Worm (Caenorhabditis elegans) whole organism, L1 larva: Measurements from ENCODE around the gene srx-5.

Experiments
- C04F5.9 ChIP-seq: sonication (generic microtip); optimal IDR thresholded peaks from 2 replicates; lab custom pipeline; 2016; ENCODE audit warnings: missing genetic modification characterization, missing compliant biosample characterization
- C16A3.4 ChIP-seq: fragments of 150-350 bp; optimal IDR thresholded peaks from 2 replicates; lab custom pipeline; 2014; ENCODE audit warnings: missing biosample characterization, missing genetic modification characterization
- aha-1 ChIP-seq: fragments of 150-350 bp; optimal IDR thresholded peaks from 2 replicates; lab custom pipeline; 2014; ENCODE audit warnings: missing biosample characterization, missing genetic modification characterization
- aly-2 ChIP-seq: fragments of 150-350 bp; optimal IDR thresholded peaks from 2 replicates; lab custom pipeline; 2014; ENCODE audit warnings: missing biosample characterization, missing genetic modification characterization
- ama-1 ChIP-seq: fragments of 150-350 bp; optimal IDR thresholded peaks from 2 replicates; lab custom pipeline; 2014
- blmp-1 ChIP-seq: fragments of 150-350 bp; optimal IDR thresholded peaks from 2 replicates; lab custom pipeline; 2014; ENCODE audit warnings: missing biosample characterization, missing genetic modification characterization
- ceh-63 ChIP-seq: fragments of 200-800 bp; sonication (Bioruptor generic); optimal IDR thresholded peaks from 2 replicates; lab custom pipeline; 2018; ENCODE audit warnings: mild to moderate bottlenecking, missing genetic modification characterization, missing compliant biosample characterization
- ceh-88 ChIP-seq: fragments of 200-800 bp; sonication (Bioruptor generic); IDR thresholded peaks from 2 replicates; pipeline ENCODE4 v1.3.6; 2022; ENCODE audit warnings: missing genetic modification characterization, missing compliant biosample characterization
- dpl-1 ChIP-seq, 3 experiments: fragments of 150-350 bp in 2 of 3; sonication (generic microtip) in 1 of 3; optimal IDR thresholded peaks; 2 replicates each; lab custom pipeline; 2014 to 2017; ENCODE audit warnings: missing biosample characterization in 3 of 3, missing genetic modification characterization in 3 of 3, missing genetic modification reagents in 3 of 3
- efl-1 ChIP-seq, 4 experiments: fragments of 150-350 bp; optimal IDR thresholded peaks in 3 of 4; peaks in 1 of 4; 1 replicate in 1 of 4; 2 replicates in 3 of 4; lab custom pipeline; 2014; ENCODE audit warnings: missing biosample characterization in 2 of 4, missing genetic modification characterization in 2 of 4, missing genetic modification reagents in 2 of 4
- egl-13 ChIP-seq: sonication (generic microtip); optimal IDR thresholded peaks from 2 replicates; lab custom pipeline; 2016; ENCODE audit warnings: missing genotype, missing genetic modification reagents, missing genetic modification characterization, missing compliant biosample characterization
- elt-2 ChIP-seq: sonication (generic microtip); optimal IDR thresholded peaks from 2 replicates; lab custom pipeline; 2016; ENCODE audit warnings: missing genetic modification characterization, mild to moderate bottlenecking, inconsistent platforms, missing compliant biosample characterization, missing genetic modification reagents
- elt-3 ChIP-seq, 6 experiments: fragments of 150-350 bp in 1 of 6; sonication (generic microtip); optimal IDR thresholded peaks; 2 replicates each; lab custom pipeline; 2017 to 2018; ENCODE audit warnings: missing biosample characterization in 6 of 6, missing genetic modification characterization in 6 of 6, inconsistent platforms in 1 of 6
- fos-1 ChIP-seq: fragments of 150-350 bp; optimal IDR thresholded peaks from 2 replicates; lab custom pipeline; 2014; ENCODE audit warnings: missing biosample characterization, missing genetic modification characterization
- grh-1 ChIP-seq: fragments of 200-800 bp; sonication (Bioruptor generic); IDR thresholded peaks from 2 replicates; pipeline ENCODE4 v1.3.6; 2022; ENCODE audit warnings: missing genetic modification reagents, missing genetic modification characterization, missing compliant biosample characterization
- hlh-17 ChIP-seq: fragments of 200-800 bp; sonication (Bioruptor generic); optimal IDR thresholded peaks from 2 replicates; lab custom pipeline; 2018; ENCODE audit warnings: missing genetic modification characterization, mild to moderate bottlenecking, missing compliant biosample characterization, moderate library complexity, borderline replicate concordance
- hlh-4 ChIP-seq: sonication (generic microtip); optimal IDR thresholded peaks from 2 replicates; lab custom pipeline; 2016; ENCODE audit warnings: mild to moderate bottlenecking, missing genetic modification characterization, missing compliant biosample characterization
- irx-1 ChIP-seq: sonication (generic microtip); optimal IDR thresholded peaks from 2 replicates; lab custom pipeline; 2016; ENCODE audit warnings: missing genetic modification characterization, missing compliant biosample characterization
- jun-1 ChIP-seq: fragments of 150-350 bp; optimal IDR thresholded peaks from 2 replicates; lab custom pipeline; 2014; ENCODE audit warnings: missing biosample characterization, missing genetic modification reagents, missing genetic modification characterization
- lin-13 ChIP-seq: fragments of 150-350 bp; optimal IDR thresholded peaks from 2 replicates; lab custom pipeline; 2014; ENCODE audit warnings: missing biosample characterization, missing genetic modification reagents, missing genetic modification characterization
- lin-35 ChIP-seq, 2 experiments: fragments of 150-350 bp; optimal IDR thresholded peaks; 2 replicates each; lab custom pipeline; 2014; ENCODE audit warnings: missing biosample characterization in 2 of 2, missing genetic modification characterization in 2 of 2, missing genetic modification reagents in 2 of 2
- lir-3 ChIP-seq: sonication (generic microtip); optimal IDR thresholded peaks from 2 replicates; lab custom pipeline; 2016; ENCODE audit warnings: mild to moderate bottlenecking, missing genetic modification characterization, moderate library complexity, missing compliant biosample characterization; ENCODE audit not compliant: poor library complexity
- lsy-2 ChIP-seq, 2 experiments: fragments of 150-350 bp; optimal IDR thresholded peaks; 2 replicates each; lab custom pipeline; 2014; ENCODE audit warnings: missing biosample characterization in 2 of 2, missing genetic modification characterization in 2 of 2
- mdl-1 ChIP-seq, 2 experiments: fragments of 150-350 bp; optimal IDR thresholded peaks; 2 replicates each; lab custom pipeline; 2014 to 2017; ENCODE audit warnings: missing biosample characterization in 2 of 2, missing genetic modification characterization in 2 of 2, inconsistent platforms in 1 of 2
- mep-1 ChIP-seq: fragments of 150-350 bp; optimal IDR thresholded peaks from 2 replicates; lab custom pipeline; 2014; ENCODE audit warnings: missing biosample characterization, missing genetic modification characterization
- nhr-19 ChIP-seq: fragments of 200-800 bp; sonication (Bioruptor generic); conservative IDR thresholded peaks from 2 replicates; pipeline ENCODE4 v1.3.6; 2022; ENCODE audit warnings: missing genetic modification characterization, missing compliant biosample characterization
- nhr-237 ChIP-seq: fragments of 150-350 bp; optimal IDR thresholded peaks from 2 replicates; lab custom pipeline; 2014; ENCODE audit warnings: missing biosample characterization, missing genetic modification characterization
- nhr-28 ChIP-seq: fragments of 150-350 bp; optimal IDR thresholded peaks from 2 replicates; lab custom pipeline; 2014; ENCODE audit warnings: missing biosample characterization, missing genetic modification characterization
- nhr-47 ChIP-seq: sonication (generic microtip); optimal IDR thresholded peaks from 2 replicates; lab custom pipeline; 2016; ENCODE audit warnings: mild to moderate bottlenecking, missing genetic modification characterization, moderate library complexity, missing compliant biosample characterization
- nhr-71 ChIP-seq: sonication (generic microtip); optimal IDR thresholded peaks from 2 replicates; lab custom pipeline; 2016; ENCODE audit warnings: mild to moderate bottlenecking, missing genetic modification characterization, moderate library complexity, missing compliant biosample characterization
- nhr-77 ChIP-seq: fragments of 150-350 bp; optimal IDR thresholded peaks from 2 replicates; lab custom pipeline; 2014; ENCODE audit warnings: missing biosample characterization, missing genetic modification characterization
- nhr-85 ChIP-seq: sonication (generic microtip); peaks from one replicate; lab custom pipeline; 2016; ENCODE audit warnings: missing genetic modification characterization, inconsistent platforms, missing compliant biosample characterization
- nhr-90 ChIP-seq: sonication (generic microtip); optimal IDR thresholded peaks from 2 replicates; lab custom pipeline; 2016; ENCODE audit warnings: mild to moderate bottlenecking, missing genetic modification characterization, missing compliant biosample characterization; ENCODE audit not compliant: poor library complexity
- pag-3 ChIP-seq: sonication (generic microtip); optimal IDR thresholded peaks from 2 replicates; lab custom pipeline; 2017; ENCODE audit warnings: missing genetic modification characterization, mild to moderate bottlenecking, missing compliant biosample characterization, antibody characterized with exemption, borderline replicate concordance; ENCODE audit not compliant: insufficient read depth
- rnt-1 ChIP-seq: sonication (generic microtip); optimal IDR thresholded peaks from 2 replicates; lab custom pipeline; 2016; ENCODE audit warnings: mild to moderate bottlenecking, missing genetic modification characterization, moderate library complexity, missing compliant biosample characterization
- skn-1 ChIP-seq: fragments of 150-350 bp; optimal IDR thresholded peaks from 2 replicates; lab custom pipeline; 2014; ENCODE audit warnings: missing biosample characterization, missing genetic modification characterization
- snu-23 ChIP-seq: sonication (generic microtip); optimal IDR thresholded peaks from 2 replicates; lab custom pipeline; 2016; ENCODE audit warnings: missing genetic modification characterization, missing compliant biosample characterization
- sox-4 ChIP-seq: sonication (generic microtip); optimal IDR thresholded peaks from 2 replicates; lab custom pipeline; 2016; ENCODE audit warnings: missing genetic modification characterization, missing compliant biosample characterization
- swsn-7 ChIP-seq: sonication (generic microtip); optimal IDR thresholded peaks from 2 replicates; lab custom pipeline; 2016; ENCODE audit warnings: missing genetic modification characterization, missing compliant biosample characterization
- tbx-2 ChIP-seq: sonication (generic microtip); optimal IDR thresholded peaks from 2 replicates; lab custom pipeline; 2016; ENCODE audit warnings: missing genetic modification characterization, missing compliant biosample characterization
- unc-130 ChIP-seq: fragments of 150-350 bp; optimal IDR thresholded peaks from 2 replicates; lab custom pipeline; 2017; ENCODE audit warnings: missing biosample characterization, missing genetic modification characterization, inconsistent platforms
- unc-62 ChIP-seq: fragments of 150-350 bp; optimal IDR thresholded peaks from 2 replicates; lab custom pipeline; 2014; ENCODE audit warnings: missing biosample characterization, missing genetic modification reagents, missing genetic modification characterization
- xbp-1 ChIP-seq: sonication (generic microtip); optimal IDR thresholded peaks from 2 replicates; lab custom pipeline; 2016; ENCODE audit warnings: missing genetic modification characterization, missing compliant biosample characterization
- zip-4 ChIP-seq: fragments of 200-800 bp; sonication (Bioruptor generic); optimal IDR thresholded peaks from 2 replicates; lab custom pipeline; 2018; ENCODE audit warnings: mild to moderate bottlenecking, missing genetic modification characterization, moderate library complexity, missing compliant biosample characterization
- ztf-11 ChIP-seq, 2 experiments: sonication (generic microtip); optimal IDR thresholded peaks; 2 replicates each; lab custom pipeline; 2016 to 2017; ENCODE audit warnings: missing genetic modification characterization in 2 of 2, missing biosample characterization in 1 of 2, missing compliant biosample characterization in 1 of 2

The srx-5 gene

ce11 chrV:726573-727483 lies 26.9 kb downstream of the srx-5 start (continued):
- TF ChIP-seq lin-13 (GFP tag; lab: Kevin White, UChicago) = no peak

- peak; percentile 69 for TF ChIP-seq lir-3 (tag; lab: Kevin White, UChicago)
- peak; percentile 92 for TF ChIP-seq nhr-85
- peak in 1 of 2 experiments; percentile 85 for TF ChIP-seq mdl-1 (tag; optimal IDR thresholded peaks at IDR 0.05; lab: Kevin White, UChicago)
- peak; percentile 32 for TF ChIP-seq sox-4
- no peak for TF ChIP-seq nhr-28 (tag; lab: Kevin White, UChicago)
- TF ChIP-seq unc-130 = peak; percentile 74
- TF ChIP-seq nhr-237 (tag; lab: Kevin White, UChicago) = no peak
- peak; percentile 88 for TF ChIP-seq rnt-1 (tag; lab: Kevin White, UChicago)
- peak; percentile 82 for TF ChIP-seq snu-23 (GFP tag; lab: Kevin White, UChicago)
- TF ChIP-seq tbx-2 (tag; lab: Kevin White, UChicago) = peak; percentile 73
- no peak for TF ChIP-seq skn-1 (tag; lab: Kevin White, UChicago)
- TF ChIP-seq aha-1 (tag; lab: Kevin White, UChicago) = no peak
- no peak for TF ChIP-seq hlh-4 (tag; lab: Kevin White, UChicago)
- TF ChIP-seq ama-1 (lab: Kevin White, UChicago) = peak; percentile 89
- TF ChIP-seq lin-35 (GFP tag; optimal IDR thresholded peaks at IDR 0.05; lab: Kevin White, UChicago) = peak in 1 of 2 experiments; percentile 75
- peak; percentile 17 for TF ChIP-seq blmp-1
- peak; percentile 31 to 55 for TF ChIP-seq lsy-2 (tag; optimal IDR thresholded peaks at IDR 0.05; lab: Kevin White, UChicago)
- TF ChIP-seq dpl-1 (GFP tag; optimal IDR thresholded peaks at IDR 0.05; lab: Kevin White, UChicago) = peak in 2 of 3 experiments; percentile 19 to 26
- no peak for TF ChIP-seq unc-62 (GFP tag; lab: Kevin White, UChicago)
- peak; percentile 68 for TF ChIP-seq swsn-7 (tag; lab: Kevin White, UChicago)
- TF ChIP-seq ceh-63 (GFP tag; lab: Kevin White, UChicago) = peak; percentile 54
- peak; percentile 29 for TF ChIP-seq nhr-77
- TF ChIP-seq ztf-11 (tag; optimal IDR thresholded peaks at IDR 0.05; lab: Kevin White, UChicago) = peak in 1 of 2 experiments; percentile 27
- TF ChIP-seq C04F5.9 (tag; lab: Kevin White, UChicago) = peak; percentile 49
- peak; percentile 15 for TF ChIP-seq jun-1 (tag; lab: Kevin White, UChicago)
- peak; percentile 93 for TF ChIP-seq nhr-19
- no peak for TF ChIP-seq grh-1 (GFP tag; lab: Robert Waterston, UW)
- peak; percentile 74 for TF ChIP-seq C16A3.4
- peak; percentile 40 to 49 for TF ChIP-seq efl-1 (optimal IDR thresholded peaks at IDR 0.05; lab: Kevin White, UChicago)
- peak in 1 of 2 experiments; percentile 91 for TF ChIP-seq efl-1 (GFP tag; optimal IDR thresholded peaks at IDR 0.05 in 1 of 2; lab: Kevin White, UChicago)
- TF ChIP-seq egl-13 = no peak
- TF ChIP-seq hlh-17 = peak; percentile 41
- peak; percentile 76 for TF ChIP-seq nhr-90
- peak; percentile 67 for TF ChIP-seq elt-2 (tag; lab: Kevin White, UChicago)
- TF ChIP-seq xbp-1 (tag; lab: Kevin White, UChicago) = peak; percentile 45
- no peak for TF ChIP-seq aly-2
- peak; percentile 41 for TF ChIP-seq pag-3
- peak; percentile 59 for TF ChIP-seq nhr-47
- peak; percentile 59 for TF ChIP-seq mep-1 (tag; lab: Kevin White, UChicago)
- TF ChIP-seq nhr-71 (tag; lab: Kevin White, UChicago) = peak; percentile 95
- TF ChIP-seq irx-1 = peak; percentile 14
- TF ChIP-seq elt-3 (tag; optimal IDR thresholded peaks at IDR 0.05; lab: Kevin White, UChicago) = peak in 2 of 6 experiments; percentile 29 to 80
- peak; percentile 67 for TF ChIP-seq ceh-88 (GFP tag; lab: Robert Waterston, UW)
- TF ChIP-seq fos-1 (tag; lab: Kevin White, UChicago) = peak; percentile 23
- peak; percentile 51 for TF ChIP-seq zip-4 (GFP tag; lab: Kevin White, UChicago)
- peak; percentile 38 for TF ChIP-seq lin-13 (GFP tag; lab: Kevin White, UChicago)
These were observed 27.8 kb downstream of the srx-5 start, which contains the start of the genes icl-1 and srh-2 for ce11 chrV:727484-728351. TSS of gene icl-1 (minus strand) at chrV:728004. TSS of gene srh-2 (plus strand) at chrV:728301.
